Worm (Caenorhabditis elegans) whole organism, L3 larva: ENCODE measurements around the gene hlh-28.

ENCODE experiments used
- R02D3.7 ChIP-seq: fragments of 150-350 bp; optimal IDR thresholded peaks from 2 replicates; lab custom pipeline; 2014; ENCODE audit warnings: missing biosample characterization, missing genetic modification characterization
- ZK546.5 ChIP-seq: sonication (generic microtip); optimal IDR thresholded peaks from 2 replicates; lab custom pipeline; 2017; ENCODE audit warnings: missing biosample characterization, missing genetic modification characterization
- ceh-16 ChIP-seq: sonication (generic microtip); optimal IDR thresholded peaks from 2 replicates; lab custom pipeline; 2017; ENCODE audit warnings: missing biosample characterization, missing genetic modification characterization
- ceh-28 ChIP-seq: fragments of 150-350 bp; optimal IDR thresholded peaks from 2 replicates; lab custom pipeline; 2014; ENCODE audit warnings: missing biosample characterization, missing genetic modification reagents, missing genetic modification characterization
- egl-5 ChIP-seq: fragments of 150-350 bp; optimal IDR thresholded peaks from 2 replicates; lab custom pipeline; 2017; ENCODE audit warnings: missing biosample characterization, missing genetic modification reagents, missing genetic modification characterization, inconsistent platforms
- elt-1 ChIP-seq: fragments of 150-350 bp; optimal IDR thresholded peaks from 2 replicates; lab custom pipeline; 2014; ENCODE audit warnings: missing biosample characterization, missing genetic modification characterization
- elt-2 ChIP-seq: sonication (generic microtip); optimal IDR thresholded peaks from 2 replicates; lab custom pipeline; 2016; ENCODE audit warnings: missing genetic modification reagents, mild to moderate bottlenecking, missing genetic modification characterization, missing compliant biosample characterization
- eor-1 ChIP-seq, 2 experiments: fragments of 150-350 bp; optimal IDR thresholded peaks; 2 replicates each; lab custom pipeline; 2014 to 2018; ENCODE audit warnings: missing biosample characterization in 2 of 2, missing genetic modification characterization in 2 of 2
- fkh-10 ChIP-seq: sonication (generic microtip); optimal IDR thresholded peaks from 2 replicates; lab custom pipeline; 2017; ENCODE audit warnings: missing biosample characterization, missing genetic modification reagents, missing genetic modification characterization
- fkh-2 ChIP-seq: fragments of 150-350 bp; optimal IDR thresholded peaks from 2 replicates; lab custom pipeline; 2014; ENCODE audit warnings: missing biosample characterization, missing genetic modification reagents, missing genetic modification characterization
- hmg-11 ChIP-seq: sonication (generic microtip); optimal IDR thresholded peaks from 2 replicates; lab custom pipeline; 2016; ENCODE audit warnings: missing genetic modification characterization, missing compliant biosample characterization
- jun-1 ChIP-seq: fragments of 150-350 bp; optimal IDR thresholded peaks from 2 replicates; lab custom pipeline; 2014; ENCODE audit warnings: missing biosample characterization, missing genetic modification reagents, missing genetic modification characterization
- lin-39 ChIP-seq: fragments of 150-350 bp; optimal IDR thresholded peaks from 2 replicates; lab custom pipeline; 2018; ENCODE audit warnings: missing biosample characterization, missing genetic modification reagents, missing genetic modification characterization
- mdl-1 ChIP-seq: fragments of 150-350 bp; optimal IDR thresholded peaks from 2 replicates; lab custom pipeline; 2014; ENCODE audit warnings: missing biosample characterization, missing genetic modification characterization
- mml-1 ChIP-seq: fragments of 150-350 bp; sonication (generic microtip); optimal IDR thresholded peaks from 3 replicates; lab custom pipeline; 2014; ENCODE audit warnings: missing biosample characterization, missing genetic modification characterization
- nfya-1 ChIP-seq: sonication (generic microtip); optimal IDR thresholded peaks from 2 replicates; lab custom pipeline; 2017; ENCODE audit warnings: missing genetic modification characterization, mild to moderate bottlenecking, missing compliant biosample characterization, antibody characterized with exemption, moderate library complexity; ENCODE audit not compliant: insufficient read depth
- nhr-11 ChIP-seq: fragments of 150-350 bp; optimal IDR thresholded peaks from 2 replicates; lab custom pipeline; 2014; ENCODE audit warnings: missing biosample characterization, missing genetic modification characterization
- nhr-12 ChIP-seq: fragments of 150-350 bp; optimal IDR thresholded peaks from 2 replicates; lab custom pipeline; 2014; ENCODE audit warnings: missing biosample characterization, missing genetic modification characterization
- nhr-237 ChIP-seq: fragments of 150-350 bp; optimal IDR thresholded peaks from 2 replicates; lab custom pipeline; 2014; ENCODE audit warnings: missing biosample characterization, missing genetic modification characterization
- nhr-25 ChIP-seq: sonication (generic microtip); optimal IDR thresholded peaks from 2 replicates; lab custom pipeline; 2017; ENCODE audit warnings: missing biosample characterization, missing genetic modification characterization
- nhr-28 ChIP-seq: fragments of 150-350 bp; optimal IDR thresholded peaks from 2 replicates; lab custom pipeline; 2014; ENCODE audit warnings: missing biosample characterization, missing genetic modification characterization
- nhr-43 ChIP-seq: sonication (generic microtip); optimal IDR thresholded peaks from 2 replicates; lab custom pipeline; 2016; ENCODE audit warnings: mild to moderate bottlenecking, missing genetic modification characterization, missing compliant biosample characterization; ENCODE audit not compliant: poor library complexity, severe bottlenecking
- nhr-77 ChIP-seq: fragments of 150-350 bp; optimal IDR thresholded peaks from 2 replicates; lab custom pipeline; 2014; ENCODE audit warnings: missing biosample characterization, missing genetic modification characterization
- pha-4 ChIP-seq: fragments of 150-350 bp; optimal IDR thresholded peaks from 2 replicates; lab custom pipeline; 2014; ENCODE audit warnings: missing biosample characterization, missing genetic modification reagents, missing genetic modification characterization
- pqm-1 ChIP-seq: fragments of 150-350 bp; optimal IDR thresholded peaks from 2 replicates; lab custom pipeline; 2017; ENCODE audit warnings: missing biosample characterization, missing genetic modification characterization, inconsistent platforms
- sea-2 ChIP-seq: fragments of 150-350 bp; sonication (generic microtip); optimal IDR thresholded peaks from 4 replicates; lab custom pipeline; 2014; ENCODE audit warnings: missing biosample characterization, missing genetic modification reagents, missing genetic modification characterization
- snpc-4 ChIP-seq: fragments of 150-350 bp; optimal IDR thresholded peaks from 2 replicates; lab custom pipeline; 2014; ENCODE audit warnings: missing biosample characterization, missing genetic modification characterization
- tbx-2 ChIP-seq: sonication (generic microtip); optimal IDR thresholded peaks from 2 replicates; lab custom pipeline; 2016; ENCODE audit warnings: mild to moderate bottlenecking, missing genetic modification characterization, missing compliant biosample characterization
- unc-39 ChIP-seq: sonication (generic microtip); optimal IDR thresholded peaks from 4 replicates; lab custom pipeline; 2017; ENCODE audit warnings: missing biosample characterization, missing genetic modification characterization
- zag-1 ChIP-seq: fragments of 150-350 bp; optimal IDR thresholded peaks from 2 replicates; lab custom pipeline; 2014; ENCODE audit warnings: missing biosample characterization, missing genetic modification characterization
- ztf-11 ChIP-seq: fragments of 150-350 bp; optimal IDR thresholded peaks from 2 replicates; lab custom pipeline; 2014; ENCODE audit warnings: missing biosample characterization, missing genetic modification characterization

Gene hlh-28

DNA sequence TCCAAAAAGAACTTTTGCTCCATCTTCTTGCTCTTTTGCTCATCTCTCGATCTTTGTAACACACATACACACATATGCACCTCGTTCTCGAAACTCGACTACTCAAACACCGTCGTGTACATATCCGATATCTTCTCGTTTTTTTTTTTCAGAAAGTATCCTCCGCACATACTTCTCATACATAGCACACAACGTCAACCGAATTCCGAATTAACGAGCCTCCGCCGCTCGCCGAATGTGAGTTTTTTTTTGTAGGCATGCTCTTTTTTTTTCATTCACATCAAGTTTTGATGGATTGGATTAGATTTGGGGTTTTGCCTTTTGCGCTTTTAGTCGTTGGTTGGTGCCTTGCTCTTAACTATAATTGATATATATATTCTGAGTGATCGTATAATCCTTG, 32.6 kb upstream of the hlh-28 start:
- TF ChIP-seq ceh-28 (tag; lab: Kevin White, UChicago): no peak
- no peak for TF ChIP-seq elt-1 (tag; lab: Kevin White, UChicago)
- TF ChIP-seq mml-1 (tag; lab: Kevin White, UChicago): no peak
- TF ChIP-seq fkh-10 (GFP tag; lab: Kevin White, UChicago): peak; percentile 49
- TF ChIP-seq mdl-1 (tag; lab: Kevin White, UChicago): no peak

ce11 chrX:17519476-17519875, 31.4 kb upstream of the hlh-28 start:
- TF ChIP-seq snpc-4 (tag; lab: Kevin White, UChicago): peak; percentile 19
- peak; percentile 6 for TF ChIP-seq tbx-2
- TF ChIP-seq lin-39: peak; percentile 78
- peak; percentile 61 for TF ChIP-seq nfya-1
- peak; percentile 62 for TF ChIP-seq hmg-11 (tag; lab: Kevin White, UChicago)
- TF ChIP-seq elt-2 (tag; lab: Kevin White, UChicago): no peak
- peak; percentile 62 for TF ChIP-seq fkh-10 (GFP tag; lab: Kevin White, UChicago)
- TF ChIP-seq jun-1 (tag; lab: Kevin White, UChicago): no peak

ce11 chrX:17521425-17521824, 29.4 kb upstream of the hlh-28 start:
- TF ChIP-seq jun-1 (tag; lab: Kevin White, UChicago) (no peak), nhr-237 (tag; lab: Kevin White, UChicago) (no peak), nhr-11 (tag; lab: Kevin White, UChicago) (no peak), zag-1 (no peak)

DNA sequence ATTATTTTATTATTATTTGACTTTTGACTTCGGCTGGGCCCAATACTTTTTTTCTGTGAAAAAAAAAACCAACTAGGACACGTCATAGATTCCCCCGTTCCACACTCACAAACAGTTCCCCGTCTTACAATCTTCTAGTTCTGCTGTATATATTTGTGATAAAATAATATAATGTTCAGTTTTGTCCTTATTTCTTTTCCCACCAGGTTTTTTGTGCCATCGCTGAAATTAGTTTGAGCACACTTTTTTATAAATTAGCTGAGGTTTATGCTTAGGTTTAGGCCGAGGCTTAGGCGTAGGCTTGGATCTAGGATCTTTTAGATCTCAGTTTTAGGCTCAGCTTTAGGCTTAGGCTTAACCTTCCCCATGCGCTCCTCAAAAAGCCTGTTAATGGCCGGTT, 23.5 kb upstream of the hlh-28 start:
- TF ChIP-seq nfya-1 (no peak), nhr-25 (tag; lab: Kevin White, UChicago) (no peak), ztf-11 (tag; lab: Kevin White, UChicago) (no peak), eor-1 (tag; optimal IDR thresholded peaks at IDR 0.05; lab: Kevin White, UChicago) (no peak), jun-1 (tag; lab: Kevin White, UChicago) (no peak), fkh-2 (no peak), sea-2 (GFP tag; lab: Kevin White, UChicago) (no peak), mml-1 (tag; lab: Kevin White, UChicago) (no peak), zag-1 (no peak), ceh-16 (tag; lab: Kevin White, UChicago) (no peak), pqm-1 (tag; lab: Kevin White, UChicago) (no peak), egl-5 (tag; lab: Kevin White, UChicago) (no peak), nhr-11 (tag; lab: Kevin White, UChicago) (no peak), nhr-28 (tag; lab: Kevin White, UChicago) (no peak), elt-1 (tag; lab: Kevin White, UChicago) (no peak), tbx-2 (no peak), nhr-12 (no peak), ZK546.5 (tag; lab: Kevin White, UChicago) (no peak)

- TF ChIP-seq R02D3.7 (no peak), nhr-43 (tag; lab: Kevin White, UChicago) (no peak), hmg-11 (tag; lab: Kevin White, UChicago) (no peak), nfya-1 (peak; percentile 1)
Measured at ce11 chrX:17528068-17528467, 22.8 kb upstream of the hlh-28 start, which contains the start of gene sup-10. sup-10 (plus strand) TSS chrX:17528344.

- TF ChIP-seq pqm-1 (tag; lab: Kevin White, UChicago): peak; percentile 28
- peak; percentile 7 for TF ChIP-seq nfya-1
- TF ChIP-seq unc-39 (tag; lab: Kevin White, UChicago): no peak
- no peak for TF ChIP-seq nhr-77 (tag; lab: Kevin White, UChicago)
- TF ChIP-seq jun-1 (tag; lab: Kevin White, UChicago): no peak
- peak; percentile 66 for TF ChIP-seq elt-2 (tag; lab: Kevin White, UChicago)
- TF ChIP-seq pha-4 (tag; lab: Kevin White, UChicago): peak; percentile 28
Measured at ce11 chrX:17534014-17534465, 16.8 kb upstream of the hlh-28 start, which contains the start of gene F31A3.3. F31A3.3 (minus strand) TSS chrX:17534064.
